Fruit fly (Drosophila melanogaster) whole organism, adult: ENCODE results near the gene CG5445.
A peak's percentile ranks its signal among the peaks of the same experiment; 100 is the strongest.

Experiments
- CG14711 ChIP-seq: fragments of 200-800 bp; sonication (Bioruptor generic); optimal IDR thresholded peaks from 2 replicates; lab custom pipeline; 2018; ENCODE audit warnings: missing biosample characterization, mild to moderate bottlenecking, missing genetic modification characterization, moderate library complexity
- CG33017 ChIP-seq: fragments of 200-800 bp; sonication (Bioruptor generic); optimal IDR thresholded peaks from 2 replicates; lab custom pipeline; 2018; ENCODE audit warnings: missing biosample characterization, mild to moderate bottlenecking, missing genetic modification characterization, moderate library complexity
- CG5204 ChIP-seq: fragments of 200-800 bp; sonication (Bioruptor generic); optimal IDR thresholded peaks from 2 replicates; lab custom pipeline; 2016; ENCODE audit warnings: missing biosample characterization, missing genetic modification characterization
- CG7045 ChIP-seq: fragments of 200-800 bp; sonication (Bioruptor generic); optimal IDR thresholded peaks from 2 replicates; lab custom pipeline; 2017; ENCODE audit warnings: missing biosample characterization, mild to moderate bottlenecking, missing genetic modification characterization
- CG7101 ChIP-seq: fragments of 200-800 bp; sonication (Bioruptor generic); optimal IDR thresholded peaks from 2 replicates; lab custom pipeline; 2018; ENCODE audit warnings: missing biosample characterization, mild to moderate bottlenecking, missing genetic modification characterization, moderate library complexity
- Clk ChIP-seq: fragments of 200-800 bp; sonication (Bioruptor generic); optimal IDR thresholded peaks from 2 replicates; lab custom pipeline; 2017; ENCODE audit warnings: missing biosample characterization, missing genetic modification characterization
- Crg-1 ChIP-seq: fragments of 200-800 bp; sonication (Bioruptor generic); optimal IDR thresholded peaks from 2 replicates; lab custom pipeline; 2016; ENCODE audit warnings: missing biosample characterization, missing genetic modification characterization
- Mnt ChIP-seq: fragments of 200-800 bp; sonication (Bioruptor generic); optimal IDR thresholded peaks from 2 replicates; lab custom pipeline; 2016; ENCODE audit warnings: missing biosample characterization, mild to moderate bottlenecking, missing genetic modification characterization
- bab1 ChIP-seq: fragments of 200-800 bp; sonication (Bioruptor generic); optimal IDR thresholded peaks from 3 replicates; lab custom pipeline; 2019; ENCODE audit warnings: missing biosample characterization, mild to moderate bottlenecking, missing genetic modification characterization, moderate library complexity
- cic ChIP-seq: fragments of 200-800 bp; sonication (Bioruptor generic); optimal IDR thresholded peaks from 2 replicates; lab custom pipeline; 2017; ENCODE audit warnings: missing biosample characterization, mild to moderate bottlenecking, missing genetic modification characterization, moderate library complexity
- kay ChIP-seq: fragments of 200-800 bp; sonication (Bioruptor generic); peaks from one replicate; lab custom pipeline; 2016; ENCODE audit warnings: missing biosample characterization, missing genetic modification characterization, borderline replicate concordance
- ovo ChIP-seq: fragments of 200-800 bp; sonication (Bioruptor generic); optimal IDR thresholded peaks from 2 replicates; lab custom pipeline; 2016; ENCODE audit warnings: missing biosample characterization, missing genetic modification characterization
- pad ChIP-seq: fragments of 200-800 bp; sonication (Bioruptor generic); optimal IDR thresholded peaks from 3 replicates; lab custom pipeline; 2017; ENCODE audit warnings: missing biosample characterization, missing genetic modification characterization, mild to moderate bottlenecking, moderate library complexity, missing genetic modification reagents
- tj ChIP-seq: fragments of 200-800 bp; sonication (Bioruptor generic); optimal IDR thresholded peaks from 3 replicates; lab custom pipeline; 2017; ENCODE audit warnings: missing biosample characterization, mild to moderate bottlenecking, missing genetic modification characterization, moderate library complexity

DNA sequence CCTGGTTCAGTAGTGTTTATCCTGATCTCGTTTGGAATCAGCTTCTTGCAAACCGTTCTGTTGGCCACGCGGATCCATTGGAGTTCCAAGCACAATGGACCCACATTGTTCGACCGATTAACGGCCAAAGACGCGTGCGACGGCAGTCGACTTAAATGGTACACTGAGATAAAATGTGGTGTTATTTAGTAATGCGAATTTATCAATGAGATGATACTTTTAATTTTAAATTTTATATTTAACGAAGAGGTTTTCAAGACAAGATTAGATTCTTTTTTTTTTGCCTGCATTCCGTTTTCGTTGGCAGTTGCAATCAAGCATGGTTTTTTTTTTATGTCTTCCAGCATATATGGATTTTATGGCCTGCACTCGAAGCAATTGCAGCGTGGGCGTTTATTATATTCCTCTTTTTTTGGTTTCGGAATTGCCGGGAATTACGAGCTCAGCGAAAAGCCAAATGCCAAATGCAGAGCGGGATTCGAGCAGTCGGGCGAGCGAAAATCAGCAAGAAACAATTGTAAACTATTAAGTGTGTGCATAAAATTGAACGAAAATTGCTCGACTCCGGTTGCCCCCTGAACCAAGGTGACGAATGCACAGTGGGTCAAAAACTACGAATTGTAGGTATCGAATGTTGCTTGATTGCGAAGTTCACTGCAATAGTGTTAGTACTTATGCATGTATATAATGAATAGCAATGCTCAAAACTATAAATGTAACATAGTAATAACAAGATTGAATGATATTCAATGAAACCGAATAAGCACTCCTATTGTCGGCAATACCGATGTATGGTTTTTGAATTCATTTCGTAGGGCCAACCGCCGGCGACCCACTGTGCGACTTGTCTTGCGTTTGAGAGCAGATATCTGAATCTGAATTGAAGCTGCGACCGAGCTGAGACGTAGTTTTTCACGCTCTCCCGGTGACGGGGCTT is 16.9 kb downstream of the CG5445 start:
- TF ChIP-seq CG5204 (GFP tag; lab: Kevin White, UChicago), result peak; percentile 68
- TF ChIP-seq CG33017 (tag; lab: Kevin White, UChicago), result peak; percentile 42
- peak; percentile 32 for TF ChIP-seq Mnt
- peak; percentile 85 for TF ChIP-seq kay
- TF ChIP-seq Crg-1 (GFP tag; lab: Kevin White, UChicago), result peak; percentile 46
- TF ChIP-seq cic, result peak; percentile 14
- TF ChIP-seq CG7101 (tag; lab: Kevin White, UChicago), result peak; percentile 70
- peak; percentile 94 for TF ChIP-seq tj (GFP tag; lab: Kevin White, UChicago)
- peak; percentile 43 for TF ChIP-seq pad (GFP tag; lab: Kevin White, UChicago)
- peak; percentile 28 for TF ChIP-seq ovo
- peak; percentile 58 for TF ChIP-seq Clk (GFP tag; lab: Kevin White, UChicago)
- peak; percentile 27 for TF ChIP-seq CG7045
- peak; percentile 77 for TF ChIP-seq bab1
- TF ChIP-seq CG14711 (tag; lab: Kevin White, UChicago), result peak; percentile 63
